Fruit fly (Drosophila melanogaster) whole organism, pupa: ENCODE results near the gene CG18754.

Experiments
- CG10348 ChIP-seq: fragments of 200-800 bp; sonication (Bioruptor generic); IDR thresholded peaks from 2 replicates; pipeline ENCODE4 v1.3.6; 2022; ENCODE audit warnings: missing biosample characterization, missing genetic modification characterization
- CG13204 ChIP-seq: fragments of 200-800 bp; sonication (Bioruptor generic); optimal IDR thresholded peaks from 2 replicates; lab custom pipeline; 2018; ENCODE audit warnings: missing biosample characterization, mild to moderate bottlenecking, missing genetic modification characterization, moderate library complexity
- CG14655 ChIP-seq: fragments of 200-800 bp; sonication (Bioruptor generic); optimal IDR thresholded peaks from 3 replicates; lab custom pipeline; 2017; ENCODE audit warnings: mild to moderate bottlenecking, missing biosample characterization, missing genetic modification reagents, missing genetic modification characterization
- CG15710 ChIP-seq: fragments of 200-800 bp; sonication (Bioruptor generic); optimal IDR thresholded peaks from 2 replicates; lab custom pipeline; 2018; ENCODE audit warnings: missing biosample characterization, mild to moderate bottlenecking, missing genetic modification characterization, moderate library complexity
- CG17806 ChIP-seq: fragments of 200-800 bp; sonication (Bioruptor generic); optimal IDR thresholded peaks from 2 replicates; lab custom pipeline; 2018; ENCODE audit warnings: missing biosample characterization, mild to moderate bottlenecking, missing genetic modification characterization, moderate library complexity
- CG34367 ChIP-seq: fragments of 200-800 bp; sonication (Bioruptor generic); optimal IDR thresholded peaks from 2 replicates; lab custom pipeline; 2018; ENCODE audit warnings: missing biosample characterization, mild to moderate bottlenecking, missing genetic modification characterization
- CG4496 ChIP-seq: fragments of 200-800 bp; sonication (Bioruptor generic); IDR thresholded peaks from 3 replicates; pipeline ENCODE4 v1.3.6; 2022; ENCODE audit warnings: missing biosample characterization, missing genetic modification characterization
- CG9948 ChIP-seq: fragments of 200-800 bp; sonication (Bioruptor generic); optimal IDR thresholded peaks from 2 replicates; lab custom pipeline; 2018; ENCODE audit warnings: missing biosample characterization, mild to moderate bottlenecking, missing genetic modification characterization, moderate library complexity
- EcR ChIP-seq: fragments of 200-800 bp; sonication (Bioruptor generic); optimal IDR thresholded peaks from 3 replicates; lab custom pipeline; 2019; ENCODE audit warnings: missing biosample characterization, missing genetic modification characterization, mild to moderate bottlenecking, moderate library complexity, missing genetic modification reagents
- fd96Ca ChIP-seq: fragments of 200-800 bp; sonication (Bioruptor generic); IDR thresholded peaks from 3 replicates; pipeline ENCODE4 v1.3.6; 2022; ENCODE audit warnings: missing biosample characterization, missing genetic modification characterization

dm6 chr3R:23637277-23637676 lies 46.6 kb upstream of the CG18754 start:
- TF ChIP-seq CG4496 (GFP tag; lab: Robert Waterston, UW) = no peak
- no peak for TF ChIP-seq EcR (GFP tag; lab: Kevin White, UChicago)
- no peak for TF ChIP-seq fd96Ca
- no peak for TF ChIP-seq CG17806 (tag; lab: Kevin White, UChicago)
- no peak for TF ChIP-seq CG9948 (tag; lab: Kevin White, UChicago)
- no peak for TF ChIP-seq CG34367 (tag; lab: Kevin White, UChicago)
- TF ChIP-seq CG10348 (GFP tag; lab: Robert Waterston, UW) = no peak
- TF ChIP-seq CG13204 (GFP tag; lab: Kevin White, UChicago) = no peak
- peak; percentile 30 for TF ChIP-seq CG14655 (GFP tag; lab: Kevin White, UChicago)
- TF ChIP-seq CG15710 (tag; lab: Kevin White, UChicago) = no peak
